Worm (Caenorhabditis elegans): Measurements from ENCODE around the gene E03H12.7.

ce11 chrIV:4977176-4977693 is 11.2 kb downstream of the E03H12.7 start, which contains the start of gene E03H12.5:
- TF ChIP-seq T23F11.4 (GFP tag; optimal IDR thresholded peaks at IDR 0.05): no peak
- TF ChIP-seq ceh-31 (tag; optimal IDR thresholded peaks at IDR 0.05): no peak
- TF ChIP-seq unc-3 (GFP tag; conservative IDR thresholded peaks at IDR 0.05): no peak
- no peak for TF ChIP-seq unc-3 (tag; optimal IDR thresholded peaks at IDR 0.05)
